Comparison of ENCODE assay signal across 1 fruit fly cellular context in genomic region chr3L:16128481-16128972, dm6.
TF ChIP-seq lines count a peak whose summit lies in the region.

Pgm1 (minus strand) TSS chr3L:16128531.

TF ChIP-seq in whole organism, embryonic, 481 proteins besides CTCF, POLR2A, EP300 and RAD21 (continued from another document and continues in another):
- TF ChIP-seq GATAe (GFP tag; conservative IDR thresholded peaks at IDR 0.05; lab: Robert Waterston, UW) (peak; percentile 89), CG15696 (tag; optimal IDR thresholded peaks at IDR 0.05; lab: Kevin White, UChicago) (peak; percentile 41), tup (GFP tag; optimal IDR thresholded peaks at IDR 0.05; lab: Kevin White, UChicago) (peak; percentile 74), CG12219 (GFP tag; optimal IDR thresholded peaks at IDR 0.05; lab: Kevin White, UChicago) (peak; percentile 84), B-H2 (GFP tag; optimal IDR thresholded peaks at IDR 0.05; lab: Kevin White, UChicago) (peak; percentile 71), MBD-R2 (GFP tag; IDR thresholded peaks at IDR 0.05; lab: Robert Waterston, UW) (peak; percentile 64; the same call in 1 of the 2 replicates), Nf-YB (GFP tag; optimal IDR thresholded peaks at IDR 0.05; lab: Kevin White, UChicago) (peak; percentile 65), Atf6 (GFP tag; IDR thresholded peaks at IDR 0.05; lab: Robert Waterston, UW) (peak; percentile 77), CG31388 (GFP tag; optimal IDR thresholded peaks at IDR 0.05; lab: Kevin White, UChicago) (peak; percentile 51), crc (GFP tag; optimal IDR thresholded peaks at IDR 0.05; lab: Kevin White, UChicago) (peak; percentile 85), CG9932 (GFP tag; IDR thresholded peaks at IDR 0.05; lab: Robert Waterston, UW) (no peak; the same call in 1 of the 2 replicates), Asciz (GFP tag; optimal IDR thresholded peaks at IDR 0.05; lab: Kevin White, UChicago) (no peak), lab (GFP tag; optimal IDR thresholded peaks at IDR 0.05; lab: Kevin White, UChicago) (peak; percentile 87), sug (tag; optimal IDR thresholded peaks at IDR 0.05; lab: Kevin White, UChicago) (peak; percentile 90), CG9215 (GFP tag; IDR thresholded peaks at IDR 0.05; lab: Robert Waterston, UW) (peak; percentile 64; the same call in 1 of the 2 replicates), CG12236 (GFP tag; optimal IDR thresholded peaks at IDR 0.05; lab: Kevin White, UChicago) (peak; percentile 81), trem (tag; optimal IDR thresholded peaks at IDR 0.05; lab: Kevin White, UChicago) (peak; percentile 54), tx (GFP tag; optimal IDR thresholded peaks at IDR 0.05; lab: Kevin White, UChicago) (peak; percentile 88), cwo (GFP tag; optimal IDR thresholded peaks at IDR 0.05; lab: Kevin White, UChicago) (peak; percentile 82), seq (GFP tag; IDR thresholded peaks at IDR 0.05; lab: Robert Waterston, UW) (peak; percentile 70), amos (GFP tag; IDR thresholded peaks at IDR 0.05; lab: Robert Waterston, UW; ENCODE audit: partially characterized antibody) (no peak; the same call in 1 of the 2 replicates), gce (GFP tag; IDR thresholded peaks at IDR 0.05; lab: Robert Waterston, UW) (peak; percentile 77; the same call in 2 of the 3 replicates), tgo (GFP tag; IDR thresholded peaks at IDR 0.05; lab: Robert Waterston, UW) (peak; percentile 46; the same call in 2 of the 3 replicates), Sry-β (GFP tag; optimal IDR thresholded peaks at IDR 0.05; lab: Kevin White, UChicago) (no peak), E2f2 (GFP tag; IDR thresholded peaks at IDR 0.05; lab: Robert Waterston, UW) (peak; percentile 53; the same call in 1 of the 2 replicates), al (GFP tag; IDR thresholded peaks at IDR 0.05; lab: Robert Waterston, UW) (peak; percentile 66), bab2 (GFP tag; optimal IDR thresholded peaks at IDR 0.05; lab: Kevin White, UChicago) (peak; percentile 91), CG13123 (GFP tag; optimal IDR thresholded peaks at IDR 0.05; lab: Kevin White, UChicago) (peak; percentile 73), pfk (GFP tag; optimal IDR thresholded peaks at IDR 0.05; lab: Kevin White, UChicago) (no peak), CG6791 (GFP tag; IDR thresholded peaks at IDR 0.05; lab: Robert Waterston, UW; ENCODE audit: partially characterized antibody) (no peak), NFAT (GFP tag; IDR thresholded peaks at IDR 0.05; lab: Robert Waterston, UW) (peak; percentile 76), CG8089 (GFP tag; optimal IDR thresholded peaks at IDR 0.05; lab: Kevin White, UChicago) (peak; percentile 80), CG8281 (tag; optimal IDR thresholded peaks at IDR 0.05; lab: Kevin White, UChicago) (no peak), CG2678 (tag; optimal IDR thresholded peaks at IDR 0.05; lab: Kevin White, UChicago) (peak; percentile 88), pnt (GFP tag; optimal IDR thresholded peaks at IDR 0.05; lab: Kevin White, UChicago) (peak; percentile 83), Hr51 (GFP tag; optimal IDR thresholded peaks at IDR 0.05; lab: Kevin White, UChicago) (peak in 1 of 2 experiments; percentile 84), hkb (optimal IDR thresholded peaks at IDR 0.05; lab: Kevin White, UChicago) (peak; percentile 59), hkb (GFP tag; IDR thresholded peaks at IDR 0.05; lab: Robert Waterston, UW) (peak; percentile 73), unpg (GFP tag; optimal IDR thresholded peaks at IDR 0.05; lab: Kevin White, UChicago) (no peak), corto (GFP tag; optimal IDR thresholded peaks at IDR 0.05; lab: Kevin White, UChicago) (peak; percentile 67), Mad (GFP tag; optimal IDR thresholded peaks at IDR 0.05; lab: Kevin White, UChicago) (peak; percentile 86), CG4820 (GFP tag; optimal IDR thresholded peaks at IDR 0.05; lab: Kevin White, UChicago) (peak; percentile 74), fd3F (GFP tag; optimal IDR thresholded peaks at IDR 0.05; lab: Kevin White, UChicago) (peak; percentile 59), Oaz (GFP tag; IDR thresholded peaks at IDR 0.05; lab: Robert Waterston, UW) (peak; percentile 66; the same call in 1 of the 2 replicates), CHES-1-like (GFP tag; optimal IDR thresholded peaks at IDR 0.05; lab: Kevin White, UChicago) (peak; percentile 95), CG6813 (GFP tag; optimal IDR thresholded peaks at IDR 0.05; lab: Kevin White, UChicago) (peak; percentile 77), kni (GFP tag; optimal IDR thresholded peaks at IDR 0.05; lab: Kevin White, UChicago) (no peak), NC2β (GFP tag; optimal IDR thresholded peaks at IDR 0.05; lab: Kevin White, UChicago) (peak; percentile 85), eve (GFP tag; optimal IDR thresholded peaks at IDR 0.05; lab: Kevin White, UChicago) (no peak), otp (GFP tag; IDR thresholded peaks at IDR 0.05; lab: Robert Waterston, UW) (peak; percentile 68; the same call in 2 of the 3 replicates), pum (GFP tag; optimal IDR thresholded peaks at IDR 0.05; lab: Kevin White, UChicago) (peak; percentile 86), nom (GFP tag; optimal IDR thresholded peaks at IDR 0.05; lab: Kevin White, UChicago) (peak; percentile 83), gcm2 (GFP tag; optimal IDR thresholded peaks at IDR 0.05; lab: Kevin White, UChicago) (peak; percentile 87), jumu (GFP tag; optimal IDR thresholded peaks at IDR 0.05; lab: Kevin White, UChicago) (peak; percentile 89), CG8359 (GFP tag; optimal IDR thresholded peaks at IDR 0.05; lab: Kevin White, UChicago; ENCODE audit: borderline replicate concordance) (peak; percentile 37), Sry-δ (GFP tag; optimal IDR thresholded peaks at IDR 0.05; lab: Kevin White, UChicago) (peak; percentile 57), CG10462 (GFP tag; optimal IDR thresholded peaks at IDR 0.05; lab: Kevin White, UChicago) (peak; percentile 68), shn (GFP tag; optimal IDR thresholded peaks at IDR 0.05; lab: Kevin White, UChicago) (peak; percentile 96), disco-r (GFP tag; optimal IDR thresholded peaks at IDR 0.05; lab: Kevin White, UChicago) (peak; percentile 90), CG8924 (tag; optimal IDR thresholded peaks at IDR 0.05; lab: Kevin White, UChicago) (peak; percentile 79), CG14667 (GFP tag; IDR thresholded peaks at IDR 0.05; lab: Robert Waterston, UW) (peak; percentile 69; the same call in 1 of the 2 replicates), CG15514 (GFP tag; optimal IDR thresholded peaks at IDR 0.05; lab: Kevin White, UChicago) (peak; percentile 80), Hmx (GFP tag; optimal IDR thresholded peaks at IDR 0.05; lab: Kevin White, UChicago) (peak; percentile 70), Pdp1 (GFP tag; optimal IDR thresholded peaks at IDR 0.05; lab: Kevin White, UChicago) (peak; percentile 85 to 87), Hmr (GFP tag; optimal IDR thresholded peaks at IDR 0.05; lab: Kevin White, UChicago) (peak; percentile 85), slou (GFP tag; optimal IDR thresholded peaks at IDR 0.05; lab: Kevin White, UChicago) (peak; percentile 48), Lim3 (GFP tag; IDR thresholded peaks at IDR 0.05; lab: Robert Waterston, UW) (peak; percentile 21; the same call in 1 of the 2 replicates), CG9797 (GFP tag; optimal IDR thresholded peaks at IDR 0.05; lab: Kevin White, UChicago) (peak; percentile 36), gro (GFP tag; optimal IDR thresholded peaks at IDR 0.05; lab: Kevin White, UChicago) (peak; percentile 94), pho (GFP tag; optimal IDR thresholded peaks at IDR 0.05; lab: Kevin White, UChicago) (peak; percentile 86), CG2199 (GFP tag; IDR thresholded peaks at IDR 0.05; lab: Robert Waterston, UW) (no peak), sens-2 (GFP tag; IDR thresholded peaks at IDR 0.05; lab: Robert Waterston, UW) (no peak), Dip3 (GFP tag; optimal IDR thresholded peaks at IDR 0.05; lab: Kevin White, UChicago) (peak; percentile 84), Nf-YA (GFP tag; IDR thresholded peaks at IDR 0.05; lab: Robert Waterston, UW) (peak; percentile 54; the same call in 1 of the 2 replicates), lilli (GFP tag; optimal IDR thresholded peaks at IDR 0.05; lab: Kevin White, UChicago) (peak; percentile 94), CG32767 (GFP tag; IDR thresholded peaks at IDR 0.05; lab: Robert Waterston, UW) (peak; percentile 46), emc (GFP tag; optimal IDR thresholded peaks at IDR 0.05; lab: Kevin White, UChicago) (peak; percentile 61), CG7786 (GFP tag; optimal IDR thresholded peaks at IDR 0.05; lab: Kevin White, UChicago) (peak; percentile 92), CG3065 (GFP tag; optimal IDR thresholded peaks at IDR 0.05; lab: Kevin White, UChicago) (peak; percentile 58), ab (GFP tag; optimal IDR thresholded peaks at IDR 0.05; lab: Kevin White, UChicago) (peak; percentile 79), gsb-n (tag; optimal IDR thresholded peaks at IDR 0.05; lab: Kevin White, UChicago) (no peak), CG6272 (GFP tag; IDR thresholded peaks at IDR 0.05; lab: Robert Waterston, UW) (peak; percentile 40; the same call in 1 of the 2 replicates), maf-S (GFP tag; optimal IDR thresholded peaks at IDR 0.05; lab: Kevin White, UChicago) (peak; percentile 88), zen (tag; optimal IDR thresholded peaks at IDR 0.05; lab: Kevin White, UChicago) (peak; percentile 75), CG17328 (GFP tag; IDR thresholded peaks at IDR 0.05; lab: Robert Waterston, UW) (peak; percentile 76), wdn (GFP tag; IDR thresholded peaks at IDR 0.05; lab: Robert Waterston, UW) (peak; percentile 63), Mrtf (GFP tag; IDR thresholded peaks at IDR 0.05; lab: Robert Waterston, UW) (peak; percentile 78; the same call in 2 of the 3 replicates), Spps (tag; optimal IDR thresholded peaks at IDR 0.05; lab: Kevin White, UChicago) (peak; percentile 70), HLH4C (GFP tag; IDR thresholded peaks at IDR 0.05; lab: Robert Waterston, UW; ENCODE audit: partially characterized antibody) (0 out of 3 replicates have a peak, but pooled peaks have one; percentile 6), CG7963 (GFP tag; IDR thresholded peaks at IDR 0.05; lab: Robert Waterston, UW; ENCODE audit: partially characterized antibody) (no peak), da (GFP tag; optimal IDR thresholded peaks at IDR 0.05; lab: Kevin White, UChicago) (peak; percentile 83), Taf1 (GFP tag; IDR thresholded peaks at IDR 0.05; lab: Robert Waterston, UW) (peak; percentile 37; the same call in 1 of the 2 replicates), D (optimal IDR thresholded peaks at IDR 0.05; lab: Kevin White, UChicago) (no peak), D (GFP tag; optimal IDR thresholded peaks at IDR 0.05; lab: Kevin White, UChicago) (peak; percentile 74), CG10267 (tag; optimal IDR thresholded peaks at IDR 0.05; lab: Kevin White, UChicago) (peak; percentile 70), CG3995 (GFP tag; optimal IDR thresholded peaks at IDR 0.05; lab: Kevin White, UChicago) (peak; percentile 49), CG7556 (GFP tag; optimal IDR thresholded peaks at IDR 0.05; lab: Kevin White, UChicago) (peak; percentile 74), CG8944 (GFP tag; optimal IDR thresholded peaks at IDR 0.05; lab: Kevin White, UChicago) (peak; percentile 93), gcm (GFP tag; optimal IDR thresholded peaks at IDR 0.05; lab: Kevin White, UChicago) (peak; percentile 74), Atf3 (GFP tag; optimal IDR thresholded peaks at IDR 0.05; lab: Kevin White, UChicago) (peak; percentile 74), z (GFP tag; IDR thresholded peaks at IDR 0.05; lab: Robert Waterston, UW) (0 out of 3 replicates have a peak, but pooled peaks have one; percentile 23), inv (GFP tag; IDR thresholded peaks at IDR 0.05; lab: Robert Waterston, UW; ENCODE audit: partially characterized antibody) (no peak), CG17186 (GFP tag; optimal IDR thresholded peaks at IDR 0.05; lab: Kevin White, UChicago) (peak; percentile 46), yki (optimal IDR thresholded peaks at IDR 0.05; lab: Kevin White, UChicago) (no peak), ewg (GFP tag; optimal IDR thresholded peaks at IDR 0.05; lab: Kevin White, UChicago) (peak; percentile 44), Xbp1 (GFP tag; optimal IDR thresholded peaks at IDR 0.05; lab: Kevin White, UChicago) (peak; percentile 86), Tbp (GFP tag; optimal IDR thresholded peaks at IDR 0.05; lab: Kevin White, UChicago) (no peak), CG7987 (GFP tag; optimal IDR thresholded peaks at IDR 0.05; lab: Kevin White, UChicago) (peak; percentile 72), CG9437 (GFP tag; optimal IDR thresholded peaks at IDR 0.05; lab: Kevin White, UChicago) (peak; percentile 41), trh (GFP tag; optimal IDR thresholded peaks at IDR 0.05; lab: Kevin White, UChicago) (peak; percentile 51), Hr78 (GFP tag; optimal IDR thresholded peaks at IDR 0.05; lab: Kevin White, UChicago) (peak in 1 of 2 experiments; percentile 80), btn (GFP tag; optimal IDR thresholded peaks at IDR 0.05; lab: Kevin White, UChicago) (peak; percentile 70), Dbx (GFP tag; IDR thresholded peaks at IDR 0.05; lab: Robert Waterston, UW) (peak; percentile 52), mld (GFP tag; IDR thresholded peaks at IDR 0.05; lab: Robert Waterston, UW; ENCODE audit: partially characterized antibody) (no peak), CG4404 (GFP tag; IDR thresholded peaks at IDR 0.05; lab: Robert Waterston, UW) (peak; percentile 37), CG9876 (GFP tag; optimal IDR thresholded peaks at IDR 0.05; lab: Kevin White, UChicago) (peak; percentile 87), crol (GFP tag; IDR thresholded peaks at IDR 0.05; lab: Robert Waterston, UW) (no peak), nerfin-2 (GFP tag; IDR thresholded peaks at IDR 0.05; lab: Robert Waterston, UW; ENCODE audit: partially characterized antibody) (no peak), pita (GFP tag; optimal IDR thresholded peaks at IDR 0.05; lab: Kevin White, UChicago) (no peak), CG15479 (GFP tag; optimal IDR thresholded peaks at IDR 0.05; lab: Kevin White, UChicago) (peak; percentile 75), CG9609 (GFP tag; optimal IDR thresholded peaks at IDR 0.05; lab: Kevin White, UChicago) (peak; percentile 89), HmgD (GFP tag; optimal IDR thresholded peaks at IDR 0.05; lab: Kevin White, UChicago) (peak; percentile 95), ind (GFP tag; optimal IDR thresholded peaks at IDR 0.05; lab: Kevin White, UChicago) (peak; percentile 90), fd96Cb (tag; optimal IDR thresholded peaks at IDR 0.05; lab: Kevin White, UChicago) (peak; percentile 73), tio (GFP tag; optimal IDR thresholded peaks at IDR 0.05; lab: Kevin White, UChicago) (peak; percentile 53), Dll (GFP tag; IDR thresholded peaks at IDR 0.05; lab: Robert Waterston, UW; ENCODE audit: partially characterized antibody) (peak; percentile 20; the same call in 1 of the 4 replicates), insv (GFP tag; optimal IDR thresholded peaks at IDR 0.05; lab: Kevin White, UChicago) (peak in 1 of 2 experiments; percentile 35)
